Worm (Caenorhabditis elegans) whole organism, midembryonic: ENCODE data around the gene blos-4.

Source experiments
- T22C8.4 ChIP-seq: fragments of 200-800 bp; sonication (Bioruptor generic); IDR thresholded peaks from 2 replicates; pipeline ENCODE4 v1.3.6; 2022; ENCODE audit warnings: missing genetic modification characterization, missing compliant biosample characterization
- cog-1 ChIP-seq: sonication (generic microtip); optimal IDR thresholded peaks from 2 replicates; lab custom pipeline; 2016; ENCODE audit warnings: missing genetic modification characterization, missing compliant biosample characterization
- flt-1 ChIP-seq: fragments of 200-800 bp; sonication (Bioruptor generic); IDR thresholded peaks from 2 replicates; pipeline ENCODE4 v1.3.6; 2022; ENCODE audit warnings: missing genetic modification characterization, missing compliant biosample characterization
- klf-2 ChIP-seq: fragments of 200-800 bp; sonication (Bioruptor generic); conservative IDR thresholded peaks from 2 replicates; pipeline ENCODE4 v1.3.6; 2022; ENCODE audit warnings: missing genetic modification reagents, missing genetic modification characterization, missing compliant biosample characterization
- med-1 ChIP-seq: sonication (generic microtip); optimal IDR thresholded peaks from 2 replicates; lab custom pipeline; 2017; ENCODE audit warnings: missing genetic modification characterization, mild to moderate bottlenecking, missing compliant biosample characterization, antibody characterized with exemption, missing genetic modification reagents; ENCODE audit not compliant: insufficient read depth
- ref-1 ChIP-seq: fragments of 200-800 bp; sonication (Bioruptor generic); conservative IDR thresholded peaks from 2 replicates; pipeline ENCODE4 v1.3.6; 2022; ENCODE audit warnings: missing genetic modification reagents, missing genetic modification characterization, missing compliant biosample characterization
- tab-1 ChIP-seq: fragments of 200-800 bp; sonication (Bioruptor generic); IDR thresholded peaks from 2 replicates; pipeline ENCODE4 v1.3.6; 2022; ENCODE audit warnings: missing genetic modification characterization, missing compliant biosample characterization
- ztf-23 ChIP-seq: fragments of 200-800 bp; sonication (Bioruptor generic); IDR thresholded peaks from 2 replicates; pipeline ENCODE4 v1.3.6; 2022; ENCODE audit warnings: missing genetic modification reagents, missing genetic modification characterization, missing compliant biosample characterization
- ztf-29 ChIP-seq: fragments of 200-800 bp; sonication (Bioruptor generic); IDR thresholded peaks from 2 replicates; pipeline ENCODE4 v1.3.6; 2022; ENCODE audit warnings: missing genetic modification reagents, missing genetic modification characterization, missing compliant biosample characterization

blos-4 gene

ce11 chrII:6223755-6224154, 21.3 kb upstream of the blos-4 start:
- TF ChIP-seq tab-1 (GFP tag; lab: Robert Waterston, UW), result no peak
- TF ChIP-seq ref-1, result no peak
- TF ChIP-seq flt-1 (GFP tag; lab: Robert Waterston, UW), result no peak
- no peak for TF ChIP-seq med-1 (GFP tag; lab: Kevin White, UChicago)
- TF ChIP-seq T22C8.4, result no peak
- TF ChIP-seq cog-1, result no peak
- no peak for TF ChIP-seq ztf-29 (GFP tag; lab: Robert Waterston, UW)
- TF ChIP-seq ztf-23 (GFP tag; lab: Robert Waterston, UW), result no peak
- no peak for TF ChIP-seq klf-2

- TF ChIP-seq cog-1, result no peak
- TF ChIP-seq ztf-23 (GFP tag; lab: Robert Waterston, UW), result no peak
- no peak for TF ChIP-seq T22C8.4
- no peak for TF ChIP-seq med-1 (GFP tag; lab: Kevin White, UChicago)
- no peak for TF ChIP-seq ztf-29 (GFP tag; lab: Robert Waterston, UW)
- no peak for TF ChIP-seq klf-2
- no peak for TF ChIP-seq flt-1 (GFP tag; lab: Robert Waterston, UW)
- no peak for TF ChIP-seq ref-1
- TF ChIP-seq tab-1 (GFP tag; lab: Robert Waterston, UW), result no peak
Observed at ce11 chrII:6226995-6227394, 18.1 kb upstream of the blos-4 start, which contains the start of gene srsy-2. Gene srsy-2, minus strand, starts transcription at chrII:6227095.

- TF ChIP-seq ref-1 (no peak), cog-1 (no peak), T22C8.4 (no peak), ztf-23 (GFP tag; lab: Robert Waterston, UW) (no peak), ztf-29 (GFP tag; lab: Robert Waterston, UW) (no peak), med-1 (GFP tag; lab: Kevin White, UChicago) (no peak), flt-1 (GFP tag; lab: Robert Waterston, UW) (no peak), tab-1 (GFP tag; lab: Robert Waterston, UW) (no peak), klf-2 (no peak)
Observed at ce11 chrII:6230116-6230515, 14.9 kb upstream of the blos-4 start.

- no peak for TF ChIP-seq ref-1
- TF ChIP-seq T22C8.4, result no peak
- no peak for TF ChIP-seq klf-2
- TF ChIP-seq cog-1, result no peak
- TF ChIP-seq med-1 (GFP tag; lab: Kevin White, UChicago), result no peak
- TF ChIP-seq ztf-23 (GFP tag; lab: Robert Waterston, UW), result no peak
- no peak for TF ChIP-seq flt-1 (GFP tag; lab: Robert Waterston, UW)
- TF ChIP-seq tab-1 (GFP tag; lab: Robert Waterston, UW), result no peak
- no peak for TF ChIP-seq ztf-29 (GFP tag; lab: Robert Waterston, UW)
Observed at ce11 chrII:6235432-6236092, 9.5 kb upstream of the blos-4 start, which contains the start of gene T24H7.9. Gene T24H7.9, minus strand, starts transcription at chrII:6235505.

- no peak for TF ChIP-seq flt-1 (GFP tag; lab: Robert Waterston, UW)
- no peak for TF ChIP-seq tab-1 (GFP tag; lab: Robert Waterston, UW)
- TF ChIP-seq ztf-23 (GFP tag; lab: Robert Waterston, UW), result no peak
- no peak for TF ChIP-seq klf-2
- TF ChIP-seq med-1 (GFP tag; lab: Kevin White, UChicago), result no peak
- no peak for TF ChIP-seq ref-1
- TF ChIP-seq T22C8.4, result no peak
- TF ChIP-seq ztf-29 (GFP tag; lab: Robert Waterston, UW), result no peak
- no peak for TF ChIP-seq cog-1
Observed at ce11 chrII:6236093-6236945, 8.7 kb upstream of the blos-4 start.

- no peak for TF ChIP-seq tab-1 (GFP tag; lab: Robert Waterston, UW)
- TF ChIP-seq med-1 (GFP tag; lab: Kevin White, UChicago), result no peak
- TF ChIP-seq flt-1 (GFP tag; lab: Robert Waterston, UW), result no peak
- no peak for TF ChIP-seq klf-2
- TF ChIP-seq cog-1, result no peak
- no peak for TF ChIP-seq ztf-29 (GFP tag; lab: Robert Waterston, UW)
- TF ChIP-seq T22C8.4, result no peak
- no peak for TF ChIP-seq ztf-23 (GFP tag; lab: Robert Waterston, UW)
- no peak for TF ChIP-seq ref-1
Observed at ce11 chrII:6241758-6242157, 3.3 kb upstream of the blos-4 start, which contains the start of gene T24H7.8. Gene T24H7.8, plus strand, starts transcription at chrII:6242058.

ce11 chrII:6244171-6244570, 878 bp upstream of the blos-4 start, which contains the start of gene tat-4:
Gene tat-4, minus strand, starts transcription at chrII:6244287.
- no peak for TF ChIP-seq flt-1 (GFP tag; lab: Robert Waterston, UW)
- TF ChIP-seq ztf-29 (GFP tag; lab: Robert Waterston, UW), result no peak
- no peak for TF ChIP-seq klf-2

ce11 chrII:6246054-6246453, 1.0 kb downstream of the blos-4 start, which contains the start of gene lelo-1:
Gene lelo-1, plus strand, starts transcription at chrII:6246354.
- TF ChIP-seq med-1 (GFP tag; lab: Kevin White, UChicago) (no peak), ref-1 (no peak), klf-2 (no peak), ztf-23 (GFP tag; lab: Robert Waterston, UW) (no peak)

ce11 chrII:6247011-6247410, 2.0 kb downstream of the blos-4 start, which contains the start of gene T24H7.2:
Gene T24H7.2, plus strand, starts transcription at chrII:6247311.
- TF ChIP-seq ztf-29 (GFP tag; lab: Robert Waterston, UW) (no peak), cog-1 (no peak), T22C8.4 (no peak), klf-2 (no peak), med-1 (GFP tag; lab: Kevin White, UChicago) (no peak), ref-1 (no peak), tab-1 (GFP tag; lab: Robert Waterston, UW) (no peak), flt-1 (GFP tag; lab: Robert Waterston, UW) (no peak), ztf-23 (GFP tag; lab: Robert Waterston, UW) (no peak)
